Fruit fly (Drosophila melanogaster): Measurements from ENCODE around the gene lqf.

The lqf gene

DNA sequence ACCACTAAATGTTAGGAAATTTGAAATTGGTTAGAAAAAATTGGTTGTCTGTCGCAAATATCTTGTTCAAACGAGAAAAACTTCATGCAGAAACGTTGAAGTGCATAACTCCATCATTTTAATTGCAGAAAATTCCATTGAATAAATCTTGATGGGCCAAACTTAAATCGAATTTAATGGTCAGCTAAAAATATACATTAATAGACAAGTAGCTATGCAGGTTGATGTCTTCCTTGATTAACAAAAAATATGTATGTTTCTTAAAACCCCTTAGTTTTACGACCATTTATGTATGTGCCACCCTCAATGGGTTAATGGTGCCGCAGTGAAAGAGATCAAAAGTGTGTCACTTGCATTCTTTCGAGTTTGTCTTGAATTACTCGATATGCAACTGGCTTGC, 44.4 kb downstream of the lqf start:
- no peak for TF ChIP-seq bab1 (GFP tag; optimal IDR thresholded peaks at IDR 0.05)
- no peak for TF ChIP-seq Hr96 (GFP tag; optimal IDR thresholded peaks at IDR 0.05)
- TF ChIP-seq cic (GFP tag; optimal IDR thresholded peaks at IDR 0.05), result no peak
- TF ChIP-seq CG33017 (tag; optimal IDR thresholded peaks at IDR 0.05), result no peak
- TF ChIP-seq CG7101 (tag; optimal IDR thresholded peaks at IDR 0.05), result no peak
- TF ChIP-seq cnc (optimal IDR thresholded peaks at IDR 0.05), result no peak
- TF ChIP-seq CG12768 (GFP tag; optimal IDR thresholded peaks at IDR 0.05), result no peak
- no peak for TF ChIP-seq Clk (GFP tag; optimal IDR thresholded peaks at IDR 0.05)
- TF ChIP-seq CG5204 (GFP tag; optimal IDR thresholded peaks at IDR 0.05), result no peak

DNA sequence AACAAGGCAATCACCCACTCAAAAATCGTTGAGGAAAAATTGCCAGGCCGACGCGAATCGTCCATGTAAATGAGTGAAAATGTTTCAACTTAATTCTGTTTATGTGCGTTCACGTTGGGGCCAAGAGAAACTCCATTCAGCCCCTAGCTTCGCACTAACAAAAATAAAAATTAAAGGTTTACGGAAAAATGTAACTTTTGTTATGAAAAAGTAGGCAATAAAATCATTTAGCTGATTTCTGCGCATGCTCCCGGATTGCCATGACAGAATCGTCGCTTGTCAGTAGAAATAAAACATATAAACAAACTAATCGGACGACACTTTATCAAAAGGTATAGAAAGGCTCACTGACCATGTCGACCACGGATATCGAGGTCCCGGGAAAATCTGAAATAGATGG, 54.6 kb downstream of the lqf start, which contains the start of gene mmm:
mmm (plus strand) TSS at position 301 of the 400 bp plus-strand sequence.
- TF ChIP-seq kay (GFP tag; ENCODE audit: borderline replicate concordance), result no peak
- no peak for TF ChIP-seq bab1 (GFP tag; optimal IDR thresholded peaks at IDR 0.05)
- TF ChIP-seq CG14711 (tag; optimal IDR thresholded peaks at IDR 0.05), result no peak
- TF ChIP-seq cnc (optimal IDR thresholded peaks at IDR 0.05), result no peak
- no peak for TF ChIP-seq Hr96 (GFP tag; optimal IDR thresholded peaks at IDR 0.05)
- no peak for TF ChIP-seq CG11617 (GFP tag; optimal IDR thresholded peaks at IDR 0.05)
- no peak for TF ChIP-seq CG12768 (GFP tag; optimal IDR thresholded peaks at IDR 0.05)
- no peak for TF ChIP-seq CG33017 (tag; optimal IDR thresholded peaks at IDR 0.05)
- no peak for TF ChIP-seq Crg-1 (GFP tag; optimal IDR thresholded peaks at IDR 0.05)
- no peak for TF ChIP-seq CG1620 (GFP tag; optimal IDR thresholded peaks at IDR 0.05)
- TF ChIP-seq toe (GFP tag; optimal IDR thresholded peaks at IDR 0.05), result no peak
- no peak for TF ChIP-seq Mnt (GFP tag; optimal IDR thresholded peaks at IDR 0.05)

All from whole organism, adult.